Worm (Caenorhabditis elegans): ENCODE data around the gene nhr-130.

- TF ChIP-seq aly-1 (tag; optimal IDR thresholded peaks at IDR 0.05) (no peak), hmbx-1 (tag; optimal IDR thresholded peaks at IDR 0.05) (no peak)
Measured at ce11 chrV:497399-497798, 14.3 kb upstream of the nhr-130 start, which contains the start of gene T01G6.1.

Data from whole organism, early embryonic.